Worm (Caenorhabditis elegans): ENCODE results near the gene srg-26.

ce11 chrV:5319477-5319876, 11.6 kb upstream of the srg-26 start, which contains the start of gene ceh-34:
- TF ChIP-seq ztf-11 (tag; optimal IDR thresholded peaks at IDR 0.05) (no peak), unc-62 (GFP tag; optimal IDR thresholded peaks at IDR 0.05) (no peak), egl-27 (tag; optimal IDR thresholded peaks at IDR 0.05) (no peak), mdl-1 (tag; optimal IDR thresholded peaks at IDR 0.05) (no peak), lin-39 (tag; optimal IDR thresholded peaks at IDR 0.05) (no peak), nhr-23 (tag; optimal IDR thresholded peaks at IDR 0.05) (no peak)
